Worm (Caenorhabditis elegans): ENCODE measurements around the gene pigt-1.
A peak's percentile ranks its signal among the peaks of the same experiment; 100 is the strongest.

pigt-1 gene

ce11 chrV:10939990-10940570, 18.5 kb downstream of the pigt-1 start:
- TF ChIP-seq aly-2 (tag; optimal IDR thresholded peaks at IDR 0.05) (no peak), egl-13 (tag; optimal IDR thresholded peaks at IDR 0.05) (no peak), efl-3 (GFP tag; optimal IDR thresholded peaks at IDR 0.05) (no peak), nhr-85 (tag) (peak; percentile 92), tbx-2 (tag; optimal IDR thresholded peaks at IDR 0.05) (no peak), mdl-1 (tag; optimal IDR thresholded peaks at IDR 0.05) (peak in 1 of 2 experiments; percentile 19), efl-1 (optimal IDR thresholded peaks at IDR 0.05) (no peak), efl-1 (GFP tag; optimal IDR thresholded peaks at IDR 0.05 in 1 of 2) (peak in 1 of 2 experiments; percentile 70), grh-1 (GFP tag; IDR thresholded peaks at IDR 0.05) (peak; percentile 46; the same call in 1 of the 2 replicates), blmp-1 (tag; optimal IDR thresholded peaks at IDR 0.05) (peak; percentile 46)

ce11 chrV:10938739-10939138, 19.9 kb downstream of the pigt-1 start, which contains the start of gene F17C11.11:
F17C11.11 (minus strand) TSS chrV:10938817.
- peak in 1 of 2 experiments; percentile 1 for TF ChIP-seq lsy-2 (tag; optimal IDR thresholded peaks at IDR 0.05)
- TF ChIP-seq skn-1 (tag; optimal IDR thresholded peaks at IDR 0.05): peak; percentile 72
- peak; percentile 73 for TF ChIP-seq elt-2 (tag; optimal IDR thresholded peaks at IDR 0.05)
- TF ChIP-seq unc-86 (tag; optimal IDR thresholded peaks at IDR 0.05): no peak
- peak; percentile 52 for TF ChIP-seq rnt-1 (tag; optimal IDR thresholded peaks at IDR 0.05)
- no peak for TF ChIP-seq ces-1 (GFP tag; optimal IDR thresholded peaks at IDR 0.05)
- TF ChIP-seq dpl-1 (GFP tag; optimal IDR thresholded peaks at IDR 0.05): peak in 1 of 3 experiments; percentile 12
- TF ChIP-seq zip-4 (GFP tag; optimal IDR thresholded peaks at IDR 0.05): peak; percentile 88
- no peak for TF ChIP-seq nhr-76 (tag; optimal IDR thresholded peaks at IDR 0.05)
- peak; percentile 27 for TF ChIP-seq lin-14 (GFP tag; optimal IDR thresholded peaks at IDR 0.05)
- TF ChIP-seq efl-1 (optimal IDR thresholded peaks at IDR 0.05): no peak
- peak; percentile 1 to 17 for TF ChIP-seq efl-1 (GFP tag; optimal IDR thresholded peaks at IDR 0.05 in 1 of 2)
- TF ChIP-seq nhr-71 (tag; optimal IDR thresholded peaks at IDR 0.05): peak; percentile 48
- TF ChIP-seq mdl-1 (tag; optimal IDR thresholded peaks at IDR 0.05): peak in 1 of 2 experiments; percentile 32
- TF ChIP-seq mep-1 (tag; optimal IDR thresholded peaks at IDR 0.05): peak; percentile 3
- peak; percentile 10 for TF ChIP-seq nhr-20 (tag; optimal IDR thresholded peaks at IDR 0.05)

- TF ChIP-seq ztf-4 (tag; optimal IDR thresholded peaks at IDR 0.05) (peak; percentile 45), mab-9 (GFP tag; IDR thresholded peaks at IDR 0.05) (no peak), lin-39 (tag; optimal IDR thresholded peaks at IDR 0.05) (no peak), nhr-19 (GFP tag; conservative IDR thresholded peaks at IDR 0.05) (peak; percentile 88), hlh-17 (GFP tag; optimal IDR thresholded peaks at IDR 0.05; ENCODE audit: borderline replicate concordance) (no peak), sptf-1 (tag; optimal IDR thresholded peaks at IDR 0.05) (no peak), unc-86 (tag; optimal IDR thresholded peaks at IDR 0.05) (no peak), fos-1 (tag; optimal IDR thresholded peaks at IDR 0.05) (no peak), lin-15B (tag; optimal IDR thresholded peaks at IDR 0.05) (no peak), C04F5.9 (tag; optimal IDR thresholded peaks at IDR 0.05) (no peak), tbx-2 (tag; optimal IDR thresholded peaks at IDR 0.05) (no peak), snu-23 (GFP tag; optimal IDR thresholded peaks at IDR 0.05) (peak; percentile 41), fkh-10 (GFP tag; optimal IDR thresholded peaks at IDR 0.05) (peak; percentile 92), hpl-2 (GFP tag; optimal IDR thresholded peaks at IDR 0.05) (no peak), F16B12.6 (tag; optimal IDR thresholded peaks at IDR 0.05) (no peak), skn-1 (tag; optimal IDR thresholded peaks at IDR 0.05) (peak; percentile 64), efl-1 (optimal IDR thresholded peaks at IDR 0.05) (no peak), efl-1 (GFP tag; optimal IDR thresholded peaks at IDR 0.05 in 1 of 2) (peak in 1 of 2 experiments; percentile 62), dsc-1 (tag; optimal IDR thresholded peaks at IDR 0.05) (peak; percentile 69), ces-1 (GFP tag; optimal IDR thresholded peaks at IDR 0.05) (no peak), ceh-63 (GFP tag; optimal IDR thresholded peaks at IDR 0.05) (no peak), ceh-90 (tag; optimal IDR thresholded peaks at IDR 0.05) (no peak), nhr-71 (tag; optimal IDR thresholded peaks at IDR 0.05) (peak; percentile 88), lsy-2 (tag; optimal IDR thresholded peaks at IDR 0.05) (peak; percentile 26 to 65), xbp-1 (tag; optimal IDR thresholded peaks at IDR 0.05) (no peak), Y116A8C.19 (tag; optimal IDR thresholded peaks at IDR 0.05; ENCODE audit: borderline replicate concordance) (no peak), lin-35 (GFP tag; optimal IDR thresholded peaks at IDR 0.05) (peak in 1 of 2 experiments; percentile 27), nhr-237 (tag; optimal IDR thresholded peaks at IDR 0.05) (no peak), lin-13 (GFP tag; optimal IDR thresholded peaks at IDR 0.05) (no peak), alr-1 (tag; optimal IDR thresholded peaks at IDR 0.05; ENCODE audit: borderline replicate concordance) (no peak), fkh-8 (tag; optimal IDR thresholded peaks at IDR 0.05) (peak; percentile 79), zag-1 (tag; optimal IDR thresholded peaks at IDR 0.05) (no peak), grh-1 (GFP tag; IDR thresholded peaks at IDR 0.05) (no peak), isw-1 (GFP tag; IDR thresholded peaks at IDR 0.05) (no peak)
These were observed 21.3 kb downstream of the pigt-1 start for ce11 chrV:10937294-10937693.

Measured in whole organism, L1 larva.